Worm (Caenorhabditis elegans) whole organism, early embryonic: Measurements from ENCODE around the gene ZC204.12.

ENCODE experiments used
- ceh-36 ChIP-seq: sonication (generic microtip); optimal IDR thresholded peaks from 2 replicates; lab custom pipeline; 2016; ENCODE audit warnings: missing genetic modification characterization, inconsistent platforms, missing compliant biosample characterization
- tra-4 ChIP-seq: sonication (generic microtip); optimal IDR thresholded peaks from 2 replicates; lab custom pipeline; 2017; ENCODE audit warnings: missing genetic modification characterization, missing compliant biosample characterization

- no peak for TF ChIP-seq ceh-36 (tag; lab: Kevin White, UChicago)
- no peak for TF ChIP-seq tra-4
Measured at ce11 chrII:1621795-1622194, 35.3 kb downstream of the ZC204.12 start.
